Fruit fly (Drosophila melanogaster) whole organism, wandering third instar larva: ENCODE data around the gene tipE.

ENCODE experiments used
- Abd-B ChIP-seq: fragments of >200 bp; optimal IDR thresholded peaks from 2 replicates; lab custom pipeline; 2017; ENCODE audit warnings: missing biosample characterization, missing genetic modification characterization
- CG32264 ChIP-seq: fragments of 200-800 bp; sonication (Bioruptor generic); optimal IDR thresholded peaks from 2 replicates; lab custom pipeline; 2016; ENCODE audit warnings: missing biosample characterization, missing genetic modification characterization
- CG9705 ChIP-seq: fragments of 200-800 bp; sonication (Bioruptor generic); optimal IDR thresholded peaks from 2 replicates; lab custom pipeline; 2018; ENCODE audit warnings: missing biosample characterization, mild to moderate bottlenecking, missing genetic modification characterization
- HLH106 ChIP-seq: fragments of 200-800 bp; optimal IDR thresholded peaks from 3 replicates; lab custom pipeline; 2019; ENCODE audit warnings: missing biosample characterization, mild to moderate bottlenecking, missing genetic modification characterization, moderate library complexity
- Hr78 ChIP-seq: fragments of >200 bp; optimal IDR thresholded peaks from 2 replicates; lab custom pipeline; 2017; ENCODE audit warnings: missing biosample characterization, missing genetic modification characterization
- Mio ChIP-seq: sonication (Bioruptor generic); optimal IDR thresholded peaks from 2 replicates; lab custom pipeline; 2016; ENCODE audit warnings: missing biosample characterization, missing genetic modification characterization
- OdsH ChIP-seq: fragments of 200-800 bp; sonication (Bioruptor generic); optimal IDR thresholded peaks from 2 replicates; lab custom pipeline; 2016; ENCODE audit warnings: missing biosample characterization, mild to moderate bottlenecking, missing genetic modification characterization
- dl ChIP-seq, 2 experiments: fragments of 175-275, 200-275 bp in 1 of 2; fragments of 200-275 bp in 1 of 2; sonication (Bioruptor generic); optimal IDR thresholded peaks; lab custom pipeline; 2018; ENCODE audit warnings: mild to moderate bottlenecking in 2 of 2, missing biosample characterization in 2 of 2, missing genetic modification characterization in 2 of 2, moderate library complexity in 2 of 2; ENCODE audit not compliant: partially characterized antibody in 2 of 2, insufficient read depth in 1 of 2
- foxo ChIP-seq, 2 experiments: fragments of 200-800 bp; sonication (Bioruptor generic); optimal IDR thresholded peaks; 2 replicates in 1 of 2; 3 replicates in 1 of 2; lab custom pipeline; 2016 to 2017; ENCODE audit warnings: missing biosample characterization in 2 of 2, missing genetic modification characterization in 2 of 2
- h ChIP-seq: fragments of 200-800 bp; sonication (Bioruptor generic); optimal IDR thresholded peaks from 3 replicates; lab custom pipeline; 2016; ENCODE audit warnings: missing biosample characterization, mild to moderate bottlenecking, missing genetic modification characterization
- psq ChIP-seq: fragments of 200-800 bp; sonication (Bioruptor generic); optimal IDR thresholded peaks from 3 replicates; lab custom pipeline; 2017; ENCODE audit warnings: missing biosample characterization, mild to moderate bottlenecking, missing genetic modification characterization, moderate library complexity
- rgr ChIP-seq: fragments of 200-800 bp; sonication (Bioruptor generic); optimal IDR thresholded peaks from 3 replicates; lab custom pipeline; 2016; ENCODE audit warnings: missing biosample characterization, mild to moderate bottlenecking, missing genetic modification characterization
- tai ChIP-seq: sonication (Bioruptor generic); optimal IDR thresholded peaks from 2 replicates; lab custom pipeline; 2016; ENCODE audit warnings: missing biosample characterization, missing genetic modification characterization

DNA sequence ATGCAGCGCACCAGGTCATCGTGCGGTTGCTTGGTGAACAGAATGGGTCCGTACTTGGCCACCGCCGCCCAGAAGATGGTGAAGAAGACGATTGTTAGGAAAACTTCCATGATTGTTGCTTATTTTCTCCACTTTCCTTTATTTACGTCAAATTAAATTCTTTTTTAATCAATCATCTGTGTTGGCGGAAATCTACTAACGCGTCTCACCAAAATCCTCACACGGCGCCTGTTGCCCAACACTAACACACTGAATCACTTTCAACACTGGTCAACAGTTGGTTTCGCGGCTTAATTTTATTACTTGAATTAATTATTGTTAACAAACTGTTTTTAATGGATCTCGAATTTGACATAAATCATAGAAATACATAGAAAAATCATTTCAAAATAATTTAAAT is 1.6 kb upstream of the tipE start, which contains the start of gene VhaM9.7-c:
- peak; percentile 70 for TF ChIP-seq rgr (GFP tag; lab: Kevin White, UChicago)
- TF ChIP-seq CG32264 (GFP tag; lab: Kevin White, UChicago) = no peak
- TF ChIP-seq psq (GFP tag; lab: Kevin White, UChicago) = peak; percentile 24
- peak; percentile 39 for TF ChIP-seq OdsH (GFP tag; lab: Kevin White, UChicago)
- no peak for TF ChIP-seq dl (GFP tag; optimal IDR thresholded peaks at IDR 0.05; lab: Kevin White, UChicago; ENCODE audit: insufficient read depth in 1 of 2, partially characterized antibody in 2 of 2)
- TF ChIP-seq h (GFP tag; lab: Kevin White, UChicago) = peak; percentile 62
- peak; percentile 27 for TF ChIP-seq HLH106 (tag; lab: Kevin White, UChicago)
- TF ChIP-seq Hr78 (GFP tag; lab: Kevin White, UChicago) = no peak
- TF ChIP-seq foxo (GFP tag; optimal IDR thresholded peaks at IDR 0.05; lab: Kevin White, UChicago) = peak in 1 of 2 experiments; percentile 62
- no peak for TF ChIP-seq Abd-B (GFP tag; lab: Kevin White, UChicago)
- peak; percentile 18 for TF ChIP-seq CG9705 (GFP tag; lab: Kevin White, UChicago)
- TF ChIP-seq Mio (GFP tag; lab: Kevin White, UChicago) = no peak
- no peak for TF ChIP-seq tai (GFP tag; lab: Kevin White, UChicago)
